Fruit fly (Drosophila melanogaster): ENCODE data around the gene Cpr66D.

Cpr66D gene

DNA sequence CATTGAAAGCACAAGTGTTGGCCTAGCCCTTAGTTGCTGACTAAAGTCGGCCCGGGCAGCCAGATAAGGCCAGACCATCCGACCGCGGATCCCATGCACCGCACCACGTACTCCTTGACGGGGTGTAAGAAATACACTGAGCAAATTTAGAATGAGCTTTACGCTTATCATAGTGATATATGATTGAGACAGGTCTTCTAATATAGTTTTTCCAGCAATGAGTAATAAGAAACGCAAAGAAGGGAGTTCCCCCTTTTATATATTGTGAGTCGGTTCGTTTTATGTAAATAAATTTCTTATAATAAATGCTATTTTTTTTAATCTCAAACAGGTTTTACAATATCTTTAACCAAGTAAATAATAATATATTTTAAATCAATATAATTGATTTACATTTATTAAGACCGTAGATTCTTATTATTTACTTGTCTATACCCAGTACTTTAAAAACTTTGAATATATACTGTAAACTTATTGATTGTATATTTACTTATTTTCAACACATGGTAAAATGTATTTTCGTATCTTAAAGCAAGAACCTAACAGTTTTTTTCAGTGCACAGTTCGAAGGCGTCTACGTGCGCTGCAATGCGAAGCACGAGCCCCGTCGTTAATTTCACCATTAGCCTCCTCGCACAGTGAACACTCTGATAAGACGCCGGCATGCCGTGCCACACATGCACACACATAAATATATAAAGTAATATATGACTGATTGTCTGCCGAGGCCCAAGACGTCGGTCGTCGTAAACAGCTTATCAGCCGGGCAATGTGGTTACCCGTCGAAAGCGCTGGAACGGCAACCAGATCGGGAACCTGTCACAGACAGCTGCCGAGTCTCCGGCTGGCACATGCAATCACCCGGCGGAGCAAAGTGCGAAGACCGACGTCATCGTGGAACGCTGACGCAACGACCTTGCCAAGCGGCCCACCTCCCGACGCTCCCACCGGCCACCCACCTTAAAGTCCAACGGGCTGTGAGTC lies 51.9 kb downstream of the Cpr66D start (continued):
- TF ChIP-seq Drgx (GFP tag; IDR thresholded peaks at IDR 0.05) = peak; percentile 44
- TF ChIP-seq CG6854 (GFP tag; optimal IDR thresholded peaks at IDR 0.05) = peak; percentile 10
- TF ChIP-seq chm (GFP tag; IDR thresholded peaks at IDR 0.05) = 0 out of 2 replicates have a peak, but pooled peaks have one; percentile 24
- no peak for TF ChIP-seq repo (GFP tag; optimal IDR thresholded peaks at IDR 0.05)
- TF ChIP-seq CG3726 (GFP tag; IDR thresholded peaks at IDR 0.05) = no peak
- no peak for TF ChIP-seq trem (tag; optimal IDR thresholded peaks at IDR 0.05)
- TF ChIP-seq nmo (GFP tag; optimal IDR thresholded peaks at IDR 0.05) = peak; percentile 71
- TF ChIP-seq fd64A (GFP tag; optimal IDR thresholded peaks at IDR 0.05) = no peak
- TF ChIP-seq CG13424 (tag; optimal IDR thresholded peaks at IDR 0.05) = peak; percentile 63
- peak; percentile 61 for TF ChIP-seq exex (tag; optimal IDR thresholded peaks at IDR 0.05)
- peak; percentile 85; the same call in 3 of the 4 replicates for TF ChIP-seq chinmo (GFP tag; IDR thresholded peaks at IDR 0.05; ENCODE audit: partially characterized antibody)
- TF ChIP-seq gce (GFP tag; IDR thresholded peaks at IDR 0.05) = 0 out of 3 replicates have a peak, but pooled peaks have one; percentile 5
- no peak for TF ChIP-seq pan (optimal IDR thresholded peaks at IDR 0.05)
- peak in 1 of 2 experiments; percentile 32 for TF ChIP-seq pan (GFP tag; optimal IDR thresholded peaks at IDR 0.05 in 1 of 2, IDR thresholded peaks at IDR 0.05 in 1 of 2)
- 0 out of 2 replicates have a peak, but pooled peaks have one; percentile 11 for TF ChIP-seq sim (GFP tag; IDR thresholded peaks at IDR 0.05)
- no peak for TF ChIP-seq bigmax (GFP tag; optimal IDR thresholded peaks at IDR 0.05)
- TF ChIP-seq crol (GFP tag; IDR thresholded peaks at IDR 0.05) = 0 out of 2 replicates have a peak, but pooled peaks have one; percentile 9
- TF ChIP-seq CG6689 (GFP tag; IDR thresholded peaks at IDR 0.05) = no peak
- no peak for TF ChIP-seq CG11398 (GFP tag; optimal IDR thresholded peaks at IDR 0.05)
- peak; percentile 76 for TF ChIP-seq sd (tag; optimal IDR thresholded peaks at IDR 0.05)
- TF ChIP-seq so (GFP tag; IDR thresholded peaks at IDR 0.05) = 0 out of 3 replicates have a peak, but pooled peaks have one; percentile 39
- TF ChIP-seq emc (GFP tag; optimal IDR thresholded peaks at IDR 0.05) = no peak
- peak; percentile 45 for TF ChIP-seq CG10267 (tag; optimal IDR thresholded peaks at IDR 0.05)
- TF ChIP-seq esg (GFP tag; conservative IDR thresholded peaks at IDR 0.05) = 0 out of 2 replicates have a peak, but pooled peaks have one; percentile 4
- TF ChIP-seq org-1 (GFP tag; optimal IDR thresholded peaks at IDR 0.05) = peak; percentile 30
- TF ChIP-seq phol (tag; optimal IDR thresholded peaks at IDR 0.05) = peak; percentile 64
- peak; percentile 81 for TF ChIP-seq CG8924 (tag; optimal IDR thresholded peaks at IDR 0.05)
- TF ChIP-seq CG13775 (GFP tag; optimal IDR thresholded peaks at IDR 0.05) = peak; percentile 68
- TF ChIP-seq Ssrp (tag; optimal IDR thresholded peaks at IDR 0.05) = peak; percentile 62
- TF ChIP-seq Ets97D (GFP tag; optimal IDR thresholded peaks at IDR 0.05) = no peak
- peak; percentile 91 for TF ChIP-seq Med (GFP tag)
- TF ChIP-seq CG30403 (GFP tag; optimal IDR thresholded peaks at IDR 0.05) = peak; percentile 68
- no peak for TF ChIP-seq seq (GFP tag; IDR thresholded peaks at IDR 0.05)
- peak in 1 of 2 experiments; percentile 92 for TF ChIP-seq Pdp1 (GFP tag; optimal IDR thresholded peaks at IDR 0.05)
- TF ChIP-seq CG2120 (GFP tag; optimal IDR thresholded peaks at IDR 0.05) = peak; percentile 18
- TF ChIP-seq mirr (GFP tag; optimal IDR thresholded peaks at IDR 0.05) = peak; percentile 59
- peak; percentile 26 for TF ChIP-seq CG11723 (GFP tag; optimal IDR thresholded peaks at IDR 0.05)
- no peak for TF ChIP-seq B-H2 (GFP tag; optimal IDR thresholded peaks at IDR 0.05)
- TF ChIP-seq tio (GFP tag; optimal IDR thresholded peaks at IDR 0.05) = peak; percentile 57
- TF ChIP-seq stwl (tag; optimal IDR thresholded peaks at IDR 0.05) = no peak
- peak; percentile 44; the same call in 1 of the 3 replicates for TF ChIP-seq CG11093 (GFP tag; IDR thresholded peaks at IDR 0.05)
- TF ChIP-seq CG14710 (tag; optimal IDR thresholded peaks at IDR 0.05) = peak; percentile 41
- TF ChIP-seq CG15601 (tag; optimal IDR thresholded peaks at IDR 0.05) = no peak
- TF ChIP-seq sob (GFP tag; IDR thresholded peaks at IDR 0.05) = no peak
- TF ChIP-seq CG34376 (GFP tag; optimal IDR thresholded peaks at IDR 0.05) = peak; percentile 85
- peak; percentile 65 for TF ChIP-seq PHDP (tag; optimal IDR thresholded peaks at IDR 0.05)
- TF ChIP-seq gem (tag; optimal IDR thresholded peaks at IDR 0.05) = peak; percentile 76
